Worm (Caenorhabditis elegans) whole organism, L1 larva: ENCODE results near the gene C11H1.5.

ENCODE experiments used
- C16A3.4 ChIP-seq: fragments of 150-350 bp; optimal IDR thresholded peaks from 2 replicates; lab custom pipeline; 2014; ENCODE audit warnings: missing biosample characterization, missing genetic modification characterization
- Y116A8C.19 ChIP-seq: sonication (generic microtip); optimal IDR thresholded peaks from 2 replicates; lab custom pipeline; 2016; ENCODE audit warnings: missing compliant biosample characterization, missing genetic modification characterization, borderline replicate concordance
- aha-1 ChIP-seq: fragments of 150-350 bp; optimal IDR thresholded peaks from 2 replicates; lab custom pipeline; 2014; ENCODE audit warnings: missing biosample characterization, missing genetic modification characterization
- ama-1 ChIP-seq: fragments of 150-350 bp; optimal IDR thresholded peaks from 2 replicates; lab custom pipeline; 2014
- blmp-1 ChIP-seq: fragments of 150-350 bp; optimal IDR thresholded peaks from 2 replicates; lab custom pipeline; 2014; ENCODE audit warnings: missing biosample characterization, missing genetic modification characterization
- ces-1 ChIP-seq: fragments of 150-350 bp; optimal IDR thresholded peaks from 2 replicates; lab custom pipeline; 2014; ENCODE audit warnings: missing biosample characterization, missing genetic modification reagents, missing genetic modification characterization
- dpl-1 ChIP-seq, 3 experiments: fragments of 150-350 bp in 2 of 3; sonication (generic microtip) in 1 of 3; optimal IDR thresholded peaks; 2 replicates each; lab custom pipeline; 2014 to 2017; ENCODE audit warnings: missing biosample characterization in 3 of 3, missing genetic modification characterization in 3 of 3, missing genetic modification reagents in 3 of 3
- dsc-1 ChIP-seq: sonication (generic microtip); optimal IDR thresholded peaks from 2 replicates; lab custom pipeline; 2016; ENCODE audit warnings: mild to moderate bottlenecking, missing genetic modification characterization, missing compliant biosample characterization
- efl-1 ChIP-seq, 4 experiments: fragments of 150-350 bp; optimal IDR thresholded peaks in 3 of 4; peaks in 1 of 4; 1 replicate in 1 of 4; 2 replicates in 3 of 4; lab custom pipeline; 2014; ENCODE audit warnings: missing biosample characterization in 2 of 4, missing genetic modification characterization in 2 of 4, missing genetic modification reagents in 2 of 4
- efl-3 ChIP-seq: fragments of 200-800 bp; sonication (Bioruptor generic); optimal IDR thresholded peaks from 2 replicates; lab custom pipeline; 2018; ENCODE audit warnings: mild to moderate bottlenecking, missing genetic modification characterization, missing compliant biosample characterization
- elt-3 ChIP-seq, 6 experiments: fragments of 150-350 bp in 1 of 6; sonication (generic microtip); optimal IDR thresholded peaks; 2 replicates each; lab custom pipeline; 2017 to 2018; ENCODE audit warnings: missing biosample characterization in 6 of 6, missing genetic modification characterization in 6 of 6, inconsistent platforms in 1 of 6
- fkh-4 ChIP-seq: sonication (generic microtip); optimal IDR thresholded peaks from 2 replicates; lab custom pipeline; 2016; ENCODE audit warnings: missing compliant biosample characterization, missing genetic modification characterization, borderline replicate concordance
- fkh-8 ChIP-seq: sonication (generic microtip); optimal IDR thresholded peaks from 2 replicates; lab custom pipeline; 2016; ENCODE audit warnings: mild to moderate bottlenecking, missing genetic modification characterization, missing compliant biosample characterization
- fos-1 ChIP-seq: fragments of 150-350 bp; optimal IDR thresholded peaks from 2 replicates; lab custom pipeline; 2014; ENCODE audit warnings: missing biosample characterization, missing genetic modification characterization
- irx-1 ChIP-seq: sonication (generic microtip); optimal IDR thresholded peaks from 2 replicates; lab custom pipeline; 2016; ENCODE audit warnings: missing genetic modification characterization, missing compliant biosample characterization
- isw-1 ChIP-seq: fragments of 200-800 bp; sonication (Bioruptor generic); IDR thresholded peaks from 2 replicates; pipeline ENCODE4 v1.3.6; 2022; ENCODE audit warnings: missing genetic modification characterization, missing compliant biosample characterization
- jun-1 ChIP-seq: fragments of 150-350 bp; optimal IDR thresholded peaks from 2 replicates; lab custom pipeline; 2014; ENCODE audit warnings: missing biosample characterization, missing genetic modification reagents, missing genetic modification characterization
- lin-13 ChIP-seq: fragments of 150-350 bp; optimal IDR thresholded peaks from 2 replicates; lab custom pipeline; 2014; ENCODE audit warnings: missing biosample characterization, missing genetic modification reagents, missing genetic modification characterization
- lin-14 ChIP-seq: fragments of 200-800 bp; sonication (Bioruptor generic); optimal IDR thresholded peaks from 2 replicates; lab custom pipeline; 2018; ENCODE audit warnings: mild to moderate bottlenecking, missing genetic modification characterization, moderate library complexity, missing compliant biosample characterization
- lin-15B ChIP-seq: fragments of 150-350 bp; sonication (generic microtip); optimal IDR thresholded peaks from 3 replicates; lab custom pipeline; 2014; ENCODE audit warnings: missing biosample characterization, missing genetic modification characterization
- lir-3 ChIP-seq: sonication (generic microtip); optimal IDR thresholded peaks from 2 replicates; lab custom pipeline; 2016; ENCODE audit warnings: mild to moderate bottlenecking, missing genetic modification characterization, moderate library complexity, missing compliant biosample characterization; ENCODE audit not compliant: poor library complexity
- lsy-2 ChIP-seq, 2 experiments: fragments of 150-350 bp; optimal IDR thresholded peaks; 2 replicates each; lab custom pipeline; 2014; ENCODE audit warnings: missing biosample characterization in 2 of 2, missing genetic modification characterization in 2 of 2
- mdl-1 ChIP-seq, 2 experiments: fragments of 150-350 bp; optimal IDR thresholded peaks; 2 replicates each; lab custom pipeline; 2014 to 2017; ENCODE audit warnings: missing biosample characterization in 2 of 2, missing genetic modification characterization in 2 of 2, inconsistent platforms in 1 of 2
- nhr-11 ChIP-seq: fragments of 150-350 bp; optimal IDR thresholded peaks from 2 replicates; lab custom pipeline; 2014; ENCODE audit warnings: missing biosample characterization, missing genetic modification characterization
- nhr-47 ChIP-seq: sonication (generic microtip); optimal IDR thresholded peaks from 2 replicates; lab custom pipeline; 2016; ENCODE audit warnings: mild to moderate bottlenecking, missing genetic modification characterization, moderate library complexity, missing compliant biosample characterization
- nhr-71 ChIP-seq: sonication (generic microtip); optimal IDR thresholded peaks from 2 replicates; lab custom pipeline; 2016; ENCODE audit warnings: mild to moderate bottlenecking, missing genetic modification characterization, moderate library complexity, missing compliant biosample characterization
- nhr-76 ChIP-seq: sonication (generic microtip); optimal IDR thresholded peaks from 2 replicates; lab custom pipeline; 2017; ENCODE audit warnings: missing biosample characterization, missing genetic modification characterization
- nhr-77 ChIP-seq: fragments of 150-350 bp; optimal IDR thresholded peaks from 2 replicates; lab custom pipeline; 2014; ENCODE audit warnings: missing biosample characterization, missing genetic modification characterization
- nhr-84 ChIP-seq: sonication (generic microtip); optimal IDR thresholded peaks from 2 replicates; lab custom pipeline; 2017; ENCODE audit warnings: missing biosample characterization, missing genetic modification characterization
- nhr-85 ChIP-seq: sonication (generic microtip); peaks from one replicate; lab custom pipeline; 2016; ENCODE audit warnings: missing genetic modification characterization, inconsistent platforms, missing compliant biosample characterization
- pax-3 ChIP-seq: fragments of 200-800 bp; sonication (Bioruptor generic); optimal IDR thresholded peaks from 2 replicates; lab custom pipeline; 2018; ENCODE audit warnings: mild to moderate bottlenecking, missing genetic modification characterization, moderate library complexity, missing compliant biosample characterization
- snpc-4 ChIP-seq: fragments of 150-350 bp; optimal IDR thresholded peaks from 2 replicates; lab custom pipeline; 2014; ENCODE audit warnings: missing biosample characterization, missing genetic modification characterization
- snu-23 ChIP-seq: sonication (generic microtip); optimal IDR thresholded peaks from 2 replicates; lab custom pipeline; 2016; ENCODE audit warnings: missing genetic modification characterization, missing compliant biosample characterization
- sup-37 ChIP-seq: fragments of 200-800 bp; sonication (Bioruptor generic); optimal IDR thresholded peaks from 2 replicates; lab custom pipeline; 2018; ENCODE audit warnings: mild to moderate bottlenecking, missing genetic modification characterization, missing compliant biosample characterization
- tbx-2 ChIP-seq: sonication (generic microtip); optimal IDR thresholded peaks from 2 replicates; lab custom pipeline; 2016; ENCODE audit warnings: missing genetic modification characterization, missing compliant biosample characterization
- tlp-1 ChIP-seq: fragments of 150-350 bp; optimal IDR thresholded peaks from 2 replicates; lab custom pipeline; 2014; ENCODE audit warnings: missing biosample characterization, missing genetic modification characterization
- unc-130 ChIP-seq: fragments of 150-350 bp; optimal IDR thresholded peaks from 2 replicates; lab custom pipeline; 2017; ENCODE audit warnings: missing biosample characterization, missing genetic modification characterization, inconsistent platforms
- unc-86 ChIP-seq: sonication (generic microtip); optimal IDR thresholded peaks from 2 replicates; lab custom pipeline; 2016; ENCODE audit warnings: missing genetic modification characterization, missing compliant biosample characterization

The C11H1.5 gene

DNA sequence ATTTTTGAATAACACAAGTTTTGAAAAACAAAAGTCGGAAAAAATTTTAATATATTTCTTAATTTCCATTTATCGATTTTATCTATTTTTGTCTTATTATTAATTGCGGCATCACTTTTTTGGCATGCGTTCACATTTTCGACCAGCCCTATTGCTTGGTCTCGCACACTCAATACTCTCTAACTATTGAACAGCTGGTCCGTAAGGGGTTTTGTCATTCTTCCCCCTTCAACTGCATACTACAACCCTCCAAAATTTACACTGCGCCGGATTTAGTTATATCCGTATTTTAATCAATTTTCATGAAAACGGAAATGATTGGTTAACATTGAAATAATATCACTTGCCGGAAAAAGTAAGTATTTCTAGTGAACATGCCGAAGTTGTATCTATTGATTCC lies 24.4 kb upstream of the C11H1.5 start, which contains the start of gene C11H1.7:
TSS of gene C11H1.7 (plus strand) at position 12 of the 400 bp plus-strand sequence.
- TF ChIP-seq mdl-1 (tag; optimal IDR thresholded peaks at IDR 0.05; lab: Kevin White, UChicago) (no peak), unc-86 (tag; lab: Kevin White, UChicago) (no peak), lir-3 (tag; lab: Kevin White, UChicago) (no peak), ces-1 (GFP tag; lab: Kevin White, UChicago) (no peak), isw-1 (GFP tag; lab: Robert Waterston, UW) (no peak), aha-1 (tag; lab: Kevin White, UChicago) (no peak), fkh-4 (tag; lab: Kevin White, UChicago) (no peak), lin-13 (no peak), nhr-76 (tag; lab: Kevin White, UChicago) (no peak), unc-130 (no peak), nhr-71 (tag; lab: Kevin White, UChicago) (no peak), C16A3.4 (tag; lab: Kevin White, UChicago) (no peak), sup-37 (no peak), efl-1 (optimal IDR thresholded peaks at IDR 0.05; lab: Kevin White, UChicago) (no peak), efl-1 (GFP tag; optimal IDR thresholded peaks at IDR 0.05 in 1 of 2; lab: Kevin White, UChicago) (no peak), lin-15B (no peak), snu-23 (GFP tag; lab: Kevin White, UChicago) (no peak), dsc-1 (tag; lab: Kevin White, UChicago) (no peak), pax-3 (tag; lab: Kevin White, UChicago) (no peak), dpl-1 (GFP tag; optimal IDR thresholded peaks at IDR 0.05; lab: Kevin White, UChicago) (no peak)

- no peak for TF ChIP-seq ama-1 (lab: Kevin White, UChicago)
- no peak for TF ChIP-seq tbx-2
- TF ChIP-seq tlp-1 (tag; lab: Kevin White, UChicago) = no peak
- TF ChIP-seq nhr-76 (tag; lab: Kevin White, UChicago) = no peak
- TF ChIP-seq efl-3 (GFP tag; lab: Kevin White, UChicago) = no peak
- TF ChIP-seq ces-1 (GFP tag; lab: Kevin White, UChicago) = no peak
- TF ChIP-seq nhr-11 (tag; lab: Kevin White, UChicago) = no peak
Measured at ce11 chrX:14326578-14326977, 23.6 kb upstream of the C11H1.5 start.

ce11 chrX:14324289-14324688 lies 21.3 kb upstream of the C11H1.5 start:
- TF ChIP-seq snpc-4 (tag; lab: Kevin White, UChicago) = peak; percentile 84
- peak; percentile 57 for TF ChIP-seq nhr-71 (tag; lab: Kevin White, UChicago)
- TF ChIP-seq fos-1 (tag; lab: Kevin White, UChicago) = no peak
- peak; percentile 25 for TF ChIP-seq nhr-85
- TF ChIP-seq, all 84 proteins: peak for 3

ce11 chrX:14322793-14323192 lies 19.8 kb upstream of the C11H1.5 start:
- no peak for TF ChIP-seq nhr-47 (tag; lab: Kevin White, UChicago)
- TF ChIP-seq aha-1 (tag; lab: Kevin White, UChicago) = no peak
- TF ChIP-seq fos-1 (tag; lab: Kevin White, UChicago) = no peak
- TF ChIP-seq jun-1 = no peak
- TF ChIP-seq Y116A8C.19 (tag; lab: Kevin White, UChicago) = no peak
- no peak for TF ChIP-seq irx-1 (tag; lab: Kevin White, UChicago)
- TF ChIP-seq fkh-8 (tag; lab: Kevin White, UChicago) = no peak
- TF ChIP-seq blmp-1 (tag; lab: Kevin White, UChicago) = peak; percentile 8
- TF ChIP-seq nhr-85 = peak; percentile 56
- TF ChIP-seq unc-130 = no peak
- no peak for TF ChIP-seq tlp-1 (tag; lab: Kevin White, UChicago)
- TF ChIP-seq nhr-84 (tag; lab: Kevin White, UChicago) = no peak
- TF ChIP-seq elt-3 (tag; optimal IDR thresholded peaks at IDR 0.05; lab: Kevin White, UChicago) = no peak
- no peak for TF ChIP-seq lsy-2 (tag; optimal IDR thresholded peaks at IDR 0.05; lab: Kevin White, UChicago)
- TF ChIP-seq nhr-77 = no peak
- TF ChIP-seq lin-14 (GFP tag; lab: Kevin White, UChicago) = no peak
